Fruit fly (Drosophila melanogaster) whole organism, prepupa: ENCODE measurements around the gene fliI.

Experiments
- Blimp-1 ChIP-seq: fragments of 200-800 bp; sonication (Bioruptor generic); optimal IDR thresholded peaks from 3 replicates; lab custom pipeline; 2017; ENCODE audit warnings: missing biosample characterization, missing genetic modification characterization, mild to moderate bottlenecking, moderate library complexity, missing genetic modification reagents
- CG11294 ChIP-seq: fragments of 200-800 bp; sonication (Bioruptor generic); IDR thresholded peaks from 2 replicates; pipeline ENCODE4 v1.3.6; 2022; ENCODE audit warnings: missing biosample characterization, missing genetic modification characterization
- CG11762 ChIP-seq: fragments of 200-800 bp; sonication (Bioruptor generic); optimal IDR thresholded peaks from 3 replicates; lab custom pipeline; 2016; ENCODE audit warnings: missing biosample characterization, missing genetic modification characterization; ENCODE audit not compliant: insufficient read depth
- CG11902 ChIP-seq: fragments of 200-800 bp; sonication (Bioruptor generic); optimal IDR thresholded peaks from 3 replicates; lab custom pipeline; 2016; ENCODE audit warnings: missing biosample characterization, missing genetic modification characterization
- CG15336 ChIP-seq: fragments of 200-800 bp; sonication (Bioruptor generic); IDR thresholded peaks from 2 replicates; pipeline ENCODE4 v1.3.6; 2022; ENCODE audit warnings: missing biosample characterization, missing genetic modification characterization
- CG1621 ChIP-seq: fragments of 200-800 bp; sonication (Bioruptor generic); optimal IDR thresholded peaks from 3 replicates; lab custom pipeline; 2018; ENCODE audit warnings: missing biosample characterization, mild to moderate bottlenecking, missing genetic modification characterization
- CG3032 ChIP-seq: fragments of 200-800 bp; optimal IDR thresholded peaks from 2 replicates; lab custom pipeline; 2019; ENCODE audit warnings: missing biosample characterization, mild to moderate bottlenecking, missing genetic modification characterization, moderate library complexity
- CG31627 ChIP-seq: fragments of 200-800 bp; sonication (Bioruptor generic); optimal IDR thresholded peaks from 3 replicates; lab custom pipeline; 2016; ENCODE audit warnings: missing biosample characterization, missing genetic modification characterization
- CG34406 ChIP-seq: fragments of 200-800 bp; sonication (Bioruptor generic); optimal IDR thresholded peaks from 3 replicates; lab custom pipeline; 2016; ENCODE audit warnings: missing biosample characterization, missing genetic modification characterization
- CG6808 ChIP-seq: fragments of 200-800 bp; sonication (Bioruptor generic); optimal IDR thresholded peaks from 3 replicates; lab custom pipeline; 2017; ENCODE audit warnings: missing biosample characterization, missing genetic modification characterization, mild to moderate bottlenecking, moderate library complexity, missing genetic modification reagents
- CG6854 ChIP-seq: fragments of 200-800 bp; sonication (Bioruptor generic); optimal IDR thresholded peaks from 2 replicates; lab custom pipeline; 2017; ENCODE audit warnings: missing biosample characterization, mild to moderate bottlenecking, missing genetic modification characterization
- CG9139 ChIP-seq: fragments of 200-800 bp; sonication (Bioruptor generic); optimal IDR thresholded peaks from 3 replicates; lab custom pipeline; 2017; ENCODE audit warnings: missing biosample characterization, mild to moderate bottlenecking, missing genetic modification characterization
- Eip75B ChIP-seq: fragments of 200-800 bp; sonication (Bioruptor generic); optimal IDR thresholded peaks from 3 replicates; lab custom pipeline; 2016; ENCODE audit warnings: missing biosample characterization, missing genetic modification characterization
- Eip78C ChIP-seq: fragments of 200-800 bp; sonication (Bioruptor generic); peaks from one replicate; lab custom pipeline; 2016; ENCODE audit warnings: missing biosample characterization, missing genetic modification characterization
- Ets21C ChIP-seq: fragments of 200-800 bp; sonication (Bioruptor generic); optimal IDR thresholded peaks from 3 replicates; lab custom pipeline; 2016; ENCODE audit warnings: missing biosample characterization, missing genetic modification characterization
- Ets96B ChIP-seq: fragments of 200-800 bp; optimal IDR thresholded peaks from 2 replicates; lab custom pipeline; 2019; ENCODE audit warnings: missing biosample characterization, mild to moderate bottlenecking, missing genetic modification characterization, moderate library complexity
- Gug ChIP-seq: fragments of 200-800 bp; sonication (Bioruptor generic); IDR thresholded peaks from 2 replicates; pipeline ENCODE4 v1.3.6; 2022; ENCODE audit warnings: missing biosample characterization, missing genetic modification characterization
- Hr38 ChIP-seq: sonication (Bioruptor generic); optimal IDR thresholded peaks from 2 replicates; lab custom pipeline; 2016; ENCODE audit warnings: missing biosample characterization, missing genetic modification characterization
- Hr39 ChIP-seq: fragments of 200-800 bp; sonication (Bioruptor generic); optimal IDR thresholded peaks from 2 replicates; lab custom pipeline; 2016; ENCODE audit warnings: missing biosample characterization, missing genetic modification characterization
- Hr4 ChIP-seq: fragments of 200-800 bp; sonication (Bioruptor generic); optimal IDR thresholded peaks from 3 replicates; lab custom pipeline; 2016; ENCODE audit warnings: missing biosample characterization, missing genetic modification characterization
- Lpt ChIP-seq: fragments of 200-800 bp; sonication (Bioruptor generic); optimal IDR thresholded peaks from 3 replicates; lab custom pipeline; 2016; ENCODE audit warnings: missing biosample characterization, missing genetic modification characterization
- Met ChIP-seq: fragments of 200-800 bp; sonication (Bioruptor generic); optimal IDR thresholded peaks from 3 replicates; lab custom pipeline; 2016; ENCODE audit warnings: missing biosample characterization, missing genetic modification characterization
- Smox ChIP-seq: fragments of 200-800 bp; sonication (Bioruptor generic); optimal IDR thresholded peaks from 3 replicates; lab custom pipeline; 2016; ENCODE audit warnings: missing biosample characterization, missing genetic modification characterization
- Sox102F ChIP-seq: fragments of 200-800 bp; sonication (Bioruptor generic); optimal IDR thresholded peaks from 2 replicates; lab custom pipeline; 2016; ENCODE audit warnings: missing biosample characterization, mild to moderate bottlenecking, missing genetic modification characterization
- achi ChIP-seq: fragments of 200-800 bp; sonication (Bioruptor generic); optimal IDR thresholded peaks from 3 replicates; lab custom pipeline; 2016; ENCODE audit warnings: missing biosample characterization, missing genetic modification characterization
- acj6 ChIP-seq: fragments of 200-800 bp; sonication (Bioruptor generic); optimal IDR thresholded peaks from 3 replicates; lab custom pipeline; 2016; ENCODE audit warnings: missing biosample characterization, missing genetic modification characterization
- dac ChIP-seq: fragments of 200-800 bp; sonication (Bioruptor generic); optimal IDR thresholded peaks from 2 replicates; lab custom pipeline; 2017; ENCODE audit warnings: missing biosample characterization, mild to moderate bottlenecking, missing genetic modification characterization
- dsx ChIP-seq: fragments of 200-800 bp; optimal IDR thresholded peaks from 3 replicates; lab custom pipeline; 2019; ENCODE audit warnings: missing biosample characterization, mild to moderate bottlenecking, missing genetic modification characterization, moderate library complexity; ENCODE audit not compliant: poor library complexity, severe bottlenecking
- eg ChIP-seq: fragments of 200-800 bp; sonication (Bioruptor generic); IDR thresholded peaks from 3 replicates; pipeline ENCODE4 v1.3.6; 2022; ENCODE audit warnings: missing biosample characterization, missing genetic modification characterization
- esn ChIP-seq: fragments of 200-800 bp; sonication (Bioruptor generic); optimal IDR thresholded peaks from 2 replicates; lab custom pipeline; 2016; ENCODE audit warnings: missing biosample characterization, mild to moderate bottlenecking, missing genetic modification characterization, moderate library complexity
- fd59A ChIP-seq: fragments of 200-800 bp; sonication (Bioruptor generic); optimal IDR thresholded peaks from 2 replicates; lab custom pipeline; 2017; ENCODE audit warnings: missing biosample characterization, mild to moderate bottlenecking, missing genetic modification characterization, missing genetic modification reagents
- fd85E ChIP-seq: fragments of 200-800 bp; sonication (Bioruptor generic); optimal IDR thresholded peaks from 3 replicates; lab custom pipeline; 2016; ENCODE audit warnings: missing biosample characterization, missing genetic modification characterization
- fkh ChIP-seq: fragments of 200-800 bp; sonication (Bioruptor generic); optimal IDR thresholded peaks from 3 replicates; lab custom pipeline; 2017; ENCODE audit warnings: missing biosample characterization, mild to moderate bottlenecking, missing genetic modification characterization, moderate library complexity
- net ChIP-seq: fragments of 200-800 bp; sonication (Bioruptor generic); optimal IDR thresholded peaks from 3 replicates; lab custom pipeline; 2016; ENCODE audit warnings: missing biosample characterization, missing genetic modification characterization
- pdm3 ChIP-seq: fragments of 200-800 bp; sonication (Bioruptor generic); optimal IDR thresholded peaks from 3 replicates; lab custom pipeline; 2016; ENCODE audit warnings: missing biosample characterization, missing genetic modification characterization
- salr ChIP-seq, 2 experiments: fragments of 200-800 bp; sonication (Bioruptor generic); optimal IDR thresholded peaks; 3 replicates each; lab custom pipeline; 2016 to 2018; ENCODE audit warnings: missing biosample characterization in 2 of 2, missing genetic modification characterization in 2 of 2, mild to moderate bottlenecking in 1 of 2
- spab ChIP-seq: fragments of 200-800 bp; sonication (Bioruptor generic); optimal IDR thresholded peaks from 2 replicates; lab custom pipeline; 2017; ENCODE audit warnings: missing biosample characterization, mild to moderate bottlenecking, missing genetic modification characterization, missing genetic modification reagents
- svp ChIP-seq: fragments of 200-800 bp; sonication (Bioruptor generic); peaks from one replicate; lab custom pipeline; 2016; ENCODE audit warnings: missing biosample characterization, missing genetic modification characterization
- topi ChIP-seq: fragments of 200-800 bp; sonication (Bioruptor generic); optimal IDR thresholded peaks from 3 replicates; lab custom pipeline; 2016; ENCODE audit warnings: missing biosample characterization, missing genetic modification characterization

Gene fliI

DNA sequence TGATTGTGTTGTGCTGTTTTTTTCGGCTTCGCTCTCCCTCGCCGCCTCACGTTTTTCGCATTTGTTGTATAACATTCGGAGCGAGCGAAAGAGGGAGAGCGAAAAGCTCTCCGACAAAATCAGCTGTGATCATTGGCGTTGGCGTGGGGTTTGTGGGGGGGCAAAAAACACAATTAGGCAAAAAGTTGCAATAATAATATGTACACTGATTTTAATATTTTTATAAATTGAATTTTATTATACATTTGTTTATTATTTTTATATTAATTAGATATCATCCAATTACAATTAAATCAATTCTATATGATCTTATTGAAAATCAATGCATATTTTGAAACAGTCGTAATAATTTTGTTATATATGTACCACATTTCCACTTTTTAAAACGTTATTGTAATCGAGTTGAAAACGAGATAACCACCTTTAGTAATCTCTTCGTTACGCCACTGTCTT is 36.1 kb downstream of the fliI start (continued):
- TF ChIP-seq fd59A (GFP tag; lab: Kevin White, UChicago) (no peak), Eip78C (peak; percentile 80), Hr4 (GFP tag; lab: Kevin White, UChicago) (peak; percentile 30), net (GFP tag; lab: Kevin White, UChicago) (peak; percentile 63), Hr38 (GFP tag; lab: Kevin White, UChicago) (no peak), dac (GFP tag; lab: Kevin White, UChicago) (peak; percentile 37), spab (peak; percentile 8), Eip75B (GFP tag; lab: Kevin White, UChicago) (no peak), Smox (GFP tag; lab: Kevin White, UChicago) (peak; percentile 9), acj6 (peak; percentile 58), eg (GFP tag; lab: Robert Waterston, UW) (peak; percentile 65; the same call in 2 of the 3 replicates), svp (GFP tag; lab: Kevin White, UChicago) (no peak), CG9139 (no peak), Lpt (GFP tag; lab: Kevin White, UChicago) (peak; percentile 65), Gug (GFP tag; lab: Robert Waterston, UW) (no peak), salr (GFP tag; optimal IDR thresholded peaks at IDR 0.05; lab: Kevin White, UChicago) (peak in 1 of 2 experiments; percentile 39), fd85E (no peak), CG1621 (tag; lab: Kevin White, UChicago) (no peak), achi (GFP tag; lab: Kevin White, UChicago) (peak; percentile 73), CG31627 (GFP tag; lab: Kevin White, UChicago) (no peak), esn (GFP tag; lab: Kevin White, UChicago) (peak; percentile 54), Hr39 (GFP tag; lab: Kevin White, UChicago) (no peak), Ets96B (tag; lab: Kevin White, UChicago) (peak; percentile 48), Sox102F (GFP tag; lab: Kevin White, UChicago) (peak; percentile 37), CG11294 (GFP tag; lab: Robert Waterston, UW) (no peak), topi (GFP tag; lab: Kevin White, UChicago) (peak; percentile 17), CG34406 (GFP tag; lab: Kevin White, UChicago) (peak; percentile 63), fkh (GFP tag; lab: Kevin White, UChicago) (no peak), CG15336 (peak; percentile 76), CG11902 (GFP tag; lab: Kevin White, UChicago) (no peak), CG3032 (tag; lab: Kevin White, UChicago) (peak; percentile 61), Blimp-1 (GFP tag; lab: Kevin White, UChicago) (no peak), Ets21C (GFP tag; lab: Kevin White, UChicago) (no peak), pdm3 (peak; percentile 28), CG6808 (GFP tag; lab: Kevin White, UChicago) (peak; percentile 28), CG11762 (GFP tag; lab: Kevin White, UChicago) (peak; percentile 16), CG6854 (GFP tag; lab: Kevin White, UChicago) (peak; percentile 37)

DNA sequence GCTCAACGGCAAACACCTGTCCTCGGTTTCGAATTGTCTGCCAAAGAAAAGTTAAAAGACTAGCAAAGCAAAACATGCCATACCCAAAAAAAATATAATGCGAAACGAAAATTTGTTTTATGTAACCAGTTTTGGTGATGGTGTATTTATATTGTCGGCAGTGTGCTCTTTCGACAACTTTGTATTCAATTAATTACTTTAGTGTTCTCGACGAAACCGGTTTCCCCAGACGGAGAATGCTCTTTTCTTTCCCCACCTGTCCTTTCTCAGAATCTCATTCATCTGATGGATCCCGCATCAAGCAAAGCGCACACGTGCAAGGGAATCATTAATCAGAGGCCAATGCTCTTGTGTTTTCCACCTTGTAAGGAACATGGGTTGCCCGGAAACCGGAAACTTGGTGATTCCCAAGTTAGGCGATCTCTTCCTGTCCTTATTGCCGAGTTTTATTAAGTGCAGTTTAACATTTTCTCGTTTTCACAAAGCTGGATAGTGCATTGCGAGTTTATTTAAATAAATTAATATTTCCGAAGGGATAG is 38.9 kb downstream of the fliI start:
- TF ChIP-seq Eip78C, result peak; percentile 19
- peak; percentile 98 for TF ChIP-seq dsx (GFP tag; lab: Kevin White, UChicago)
- no peak for TF ChIP-seq CG11294 (GFP tag; lab: Robert Waterston, UW)
- TF ChIP-seq acj6, result no peak
- no peak for TF ChIP-seq CG11762 (GFP tag; lab: Kevin White, UChicago)
- TF ChIP-seq Met (GFP tag; lab: Kevin White, UChicago), result peak; percentile 60
- TF ChIP-seq dac (GFP tag; lab: Kevin White, UChicago), result no peak
- TF ChIP-seq fd59A (GFP tag; lab: Kevin White, UChicago), result no peak
- peak; percentile 32 for TF ChIP-seq CG6854 (GFP tag; lab: Kevin White, UChicago)
